1 fruit fly cellular context compared by ENCODE assay signal in genomic region chr3L:22741389-22742120, dm6.
TF ChIP-seq lines count a peak whose summit lies in the region.

CG7369 (plus strand) TSS chr3L:22741793.

TF ChIP-seq in whole organism, embryonic, 481 proteins besides CTCF, POLR2A, EP300 and RAD21 (continued from another document and continues in another):
- TF ChIP-seq CG18599 (GFP tag; optimal IDR thresholded peaks at IDR 0.05; lab: Kevin White, UChicago) (peak; percentile 90), Adf1 (GFP tag; IDR thresholded peaks at IDR 0.05; lab: Robert Waterston, UW) (peak; percentile 50), Dfd (GFP tag; optimal IDR thresholded peaks at IDR 0.05; lab: Kevin White, UChicago) (no peak), CG3065 (GFP tag; optimal IDR thresholded peaks at IDR 0.05; lab: Kevin White, UChicago) (peak; percentile 66), CrebB (tag; optimal IDR thresholded peaks at IDR 0.05; lab: Kevin White, UChicago) (peak; percentile 1), ap (GFP tag; IDR thresholded peaks at IDR 0.05; lab: Robert Waterston, UW) (peak; percentile 47), CG12219 (GFP tag; optimal IDR thresholded peaks at IDR 0.05; lab: Kevin White, UChicago) (peak; percentile 33), NfI (GFP tag; optimal IDR thresholded peaks at IDR 0.05; lab: Kevin White, UChicago) (peak; percentile 83), Ada2b (GFP tag; IDR thresholded peaks at IDR 0.05; lab: Robert Waterston, UW) (peak; percentile 74), Dad (GFP tag; optimal IDR thresholded peaks at IDR 0.05; lab: Kevin White, UChicago) (peak; percentile 80), Dip2 (GFP tag; IDR thresholded peaks at IDR 0.05; lab: Robert Waterston, UW) (no peak), CG33557 (GFP tag; optimal IDR thresholded peaks at IDR 0.05; lab: Kevin White, UChicago) (peak; percentile 73), fd3F (GFP tag; optimal IDR thresholded peaks at IDR 0.05; lab: Kevin White, UChicago) (peak; percentile 82), CG17612 (GFP tag; IDR thresholded peaks at IDR 0.05; lab: Robert Waterston, UW) (peak; percentile 63), Dbx (GFP tag; IDR thresholded peaks at IDR 0.05; lab: Robert Waterston, UW) (peak; percentile 89), cas (GFP tag; IDR thresholded peaks at IDR 0.05; lab: Robert Waterston, UW) (peak; percentile 47), pros (GFP tag; optimal IDR thresholded peaks at IDR 0.05; lab: Kevin White, UChicago) (no peak), exex (tag; optimal IDR thresholded peaks at IDR 0.05; lab: Kevin White, UChicago) (peak; percentile 29), sim (GFP tag; IDR thresholded peaks at IDR 0.05; lab: Robert Waterston, UW) (no peak), onecut (GFP tag; IDR thresholded peaks at IDR 0.05; lab: Robert Waterston, UW) (peak; percentile 74), gro (GFP tag; optimal IDR thresholded peaks at IDR 0.05; lab: Kevin White, UChicago) (peak; percentile 58), CG30020 (tag; optimal IDR thresholded peaks at IDR 0.05; lab: Kevin White, UChicago) (peak; percentile 86), tll (GFP tag; optimal IDR thresholded peaks at IDR 0.05; lab: Kevin White, UChicago) (peak; percentile 49 to 84), eve (GFP tag; optimal IDR thresholded peaks at IDR 0.05; lab: Kevin White, UChicago) (no peak), Jarid2 (GFP tag; optimal IDR thresholded peaks at IDR 0.05; lab: Kevin White, UChicago) (peak; percentile 55), CG8765 (GFP tag; IDR thresholded peaks at IDR 0.05; lab: Robert Waterston, UW) (peak; percentile 85), phol (tag; optimal IDR thresholded peaks at IDR 0.05; lab: Kevin White, UChicago) (peak; percentile 91), Pdp1 (GFP tag; optimal IDR thresholded peaks at IDR 0.05; lab: Kevin White, UChicago) (peak; percentile 68 to 81), CG34376 (GFP tag; optimal IDR thresholded peaks at IDR 0.05; lab: Kevin White, UChicago) (peak; percentile 83), CG17328 (GFP tag; IDR thresholded peaks at IDR 0.05; lab: Robert Waterston, UW) (peak; percentile 63), CG3838 (GFP tag; optimal IDR thresholded peaks at IDR 0.05; lab: Kevin White, UChicago) (peak; percentile 29), CG17385 (GFP tag; optimal IDR thresholded peaks at IDR 0.05; lab: Kevin White, UChicago) (peak; percentile 68), peb (GFP tag; IDR thresholded peaks at IDR 0.05; lab: Robert Waterston, UW) (peak; percentile 57; the same call in 1 of the 2 replicates), slbo (GFP tag; IDR thresholded peaks at IDR 0.05; lab: Robert Waterston, UW) (peak; percentile 86), CG7786 (GFP tag; optimal IDR thresholded peaks at IDR 0.05; lab: Kevin White, UChicago) (peak; percentile 77), CG17186 (GFP tag; optimal IDR thresholded peaks at IDR 0.05; lab: Kevin White, UChicago) (peak; percentile 76), GATAe (GFP tag; conservative IDR thresholded peaks at IDR 0.05; lab: Robert Waterston, UW) (0 out of 2 replicates have a peak, but pooled peaks have one; percentile 26), repo (GFP tag; optimal IDR thresholded peaks at IDR 0.05; lab: Kevin White, UChicago) (peak; percentile 60), H15 (GFP tag; IDR thresholded peaks at IDR 0.05; lab: Robert Waterston, UW) (peak; percentile 74; the same call in 2 of the 3 replicates), crol (GFP tag; IDR thresholded peaks at IDR 0.05; lab: Robert Waterston, UW) (0 out of 2 replicates have a peak, but pooled peaks have one; percentile 8), CG6272 (GFP tag; IDR thresholded peaks at IDR 0.05; lab: Robert Waterston, UW) (peak; percentile 75), zf30C (GFP tag; optimal IDR thresholded peaks at IDR 0.05; lab: Kevin White, UChicago) (no peak), Lpt (GFP tag; optimal IDR thresholded peaks at IDR 0.05; lab: Kevin White, UChicago) (no peak), D19A (tag; optimal IDR thresholded peaks at IDR 0.05; lab: Kevin White, UChicago) (peak; percentile 57), CG3163 (GFP tag; optimal IDR thresholded peaks at IDR 0.05; lab: Kevin White, UChicago) (peak; percentile 42), lilli (GFP tag; optimal IDR thresholded peaks at IDR 0.05; lab: Kevin White, UChicago) (peak; percentile 92), CG4328 (GFP tag; optimal IDR thresholded peaks at IDR 0.05; lab: Kevin White, UChicago) (peak; percentile 82), H2.0 (GFP tag; IDR thresholded peaks at IDR 0.05; lab: Robert Waterston, UW) (peak; percentile 49), CG17359 (tag; optimal IDR thresholded peaks at IDR 0.05; lab: Kevin White, UChicago) (peak; percentile 65), Side (GFP tag; optimal IDR thresholded peaks at IDR 0.05; lab: Kevin White, UChicago) (peak; percentile 81), Opbp (GFP tag; IDR thresholded peaks at IDR 0.05; lab: Robert Waterston, UW; ENCODE audit: partially characterized antibody) (peak; percentile 53; the same call in 2 of the 3 replicates), CG2129 (GFP tag; IDR thresholded peaks at IDR 0.05; lab: Robert Waterston, UW; ENCODE audit: partially characterized antibody) (peak; percentile 76), bigmax (GFP tag; optimal IDR thresholded peaks at IDR 0.05; lab: Kevin White, UChicago) (no peak), CG4282 (GFP tag; optimal IDR thresholded peaks at IDR 0.05; lab: Kevin White, UChicago) (peak; percentile 53), run (tag; optimal IDR thresholded peaks at IDR 0.05; lab: Kevin White, UChicago) (peak; percentile 28), CG13624 (GFP tag; optimal IDR thresholded peaks at IDR 0.05; lab: Kevin White, UChicago) (peak; percentile 82), ATbp (GFP tag; optimal IDR thresholded peaks at IDR 0.05; lab: Kevin White, UChicago) (peak; percentile 42), abd-A (tag; optimal IDR thresholded peaks at IDR 0.05; lab: Kevin White, UChicago) (no peak), CG5245 (GFP tag; optimal IDR thresholded peaks at IDR 0.05; lab: Kevin White, UChicago) (peak; percentile 78), CG10147 (GFP tag; optimal IDR thresholded peaks at IDR 0.05; lab: Kevin White, UChicago) (peak; percentile 82), CG10654 (GFP tag; optimal IDR thresholded peaks at IDR 0.05; lab: Kevin White, UChicago) (peak; percentile 78), Neu2 (GFP tag; optimal IDR thresholded peaks at IDR 0.05; lab: Kevin White, UChicago; ENCODE audit: borderline replicate concordance) (no peak), CG33213 (GFP tag; optimal IDR thresholded peaks at IDR 0.05; lab: Kevin White, UChicago) (peak; percentile 75), Dp (GFP tag; optimal IDR thresholded peaks at IDR 0.05; lab: Kevin White, UChicago) (peak; percentile 48), Hr3 (GFP tag; optimal IDR thresholded peaks at IDR 0.05; lab: Kevin White, UChicago) (peak; percentile 87), ewg (GFP tag; optimal IDR thresholded peaks at IDR 0.05; lab: Kevin White, UChicago) (peak; percentile 69), CG6175 (GFP tag; IDR thresholded peaks at IDR 0.05; lab: Robert Waterston, UW) (0 out of 3 replicates have a peak, but pooled peaks have one; percentile 36), CG2678 (tag; optimal IDR thresholded peaks at IDR 0.05; lab: Kevin White, UChicago) (peak; percentile 81), Hr78 (GFP tag; optimal IDR thresholded peaks at IDR 0.05; lab: Kevin White, UChicago) (peak in 1 of 2 experiments; percentile 11), CG4360 (GFP tag; IDR thresholded peaks at IDR 0.05; lab: Robert Waterston, UW) (no peak), chif (GFP tag; optimal IDR thresholded peaks at IDR 0.05; lab: Kevin White, UChicago) (peak; percentile 42 to 71), Poxn (GFP tag; IDR thresholded peaks at IDR 0.05; lab: Robert Waterston, UW) (peak; percentile 57; the same call in 1 of the 2 replicates), CG9797 (GFP tag; optimal IDR thresholded peaks at IDR 0.05; lab: Kevin White, UChicago) (peak; percentile 54), CG15696 (tag; optimal IDR thresholded peaks at IDR 0.05; lab: Kevin White, UChicago) (peak; percentile 63), fd102C (GFP tag; optimal IDR thresholded peaks at IDR 0.05; lab: Kevin White, UChicago) (no peak), unpg (GFP tag; optimal IDR thresholded peaks at IDR 0.05; lab: Kevin White, UChicago) (peak; percentile 67), CG1024 (GFP tag; IDR thresholded peaks at IDR 0.05; lab: Robert Waterston, UW) (no peak; the same call in 1 of the 2 replicates), mld (GFP tag; IDR thresholded peaks at IDR 0.05; lab: Robert Waterston, UW; ENCODE audit: partially characterized antibody) (peak; percentile 51; the same call in 1 of the 3 replicates), Blimp-1 (GFP tag; optimal IDR thresholded peaks at IDR 0.05; lab: Kevin White, UChicago) (peak; percentile 88), Doc3 (GFP tag; IDR thresholded peaks at IDR 0.05; lab: Robert Waterston, UW; ENCODE audit: partially characterized antibody) (peak; percentile 86), Oaz (GFP tag; IDR thresholded peaks at IDR 0.05; lab: Robert Waterston, UW) (peak; percentile 41; the same call in 1 of the 2 replicates), gcm2 (GFP tag; optimal IDR thresholded peaks at IDR 0.05; lab: Kevin White, UChicago) (peak; percentile 70), Lhr (GFP tag; optimal IDR thresholded peaks at IDR 0.05; lab: Kevin White, UChicago) (peak; percentile 80), CG1792 (GFP tag; optimal IDR thresholded peaks at IDR 0.05; lab: Kevin White, UChicago) (peak; percentile 67), Nf-YA (GFP tag; IDR thresholded peaks at IDR 0.05; lab: Robert Waterston, UW) (0 out of 2 replicates have a peak, but pooled peaks have one; percentile 34), pfk (GFP tag; optimal IDR thresholded peaks at IDR 0.05; lab: Kevin White, UChicago) (no peak), h (optimal IDR thresholded peaks at IDR 0.05; lab: Kevin White, UChicago) (no peak), CG31224 (GFP tag; IDR thresholded peaks at IDR 0.05; lab: Robert Waterston, UW) (peak; percentile 55), BtbVII (GFP tag; optimal IDR thresholded peaks at IDR 0.05; lab: Kevin White, UChicago) (peak; percentile 81), Max (GFP tag; optimal IDR thresholded peaks at IDR 0.05; lab: Kevin White, UChicago) (peak; percentile 88), dmrt11E (tag; optimal IDR thresholded peaks at IDR 0.05; lab: Kevin White, UChicago) (peak; percentile 72), dpn (GFP tag; optimal IDR thresholded peaks at IDR 0.05; lab: Kevin White, UChicago) (peak; percentile 83 to 88), CG18262 (tag; optimal IDR thresholded peaks at IDR 0.05; lab: Kevin White, UChicago) (peak; percentile 81), CG3407 (GFP tag; optimal IDR thresholded peaks at IDR 0.05; lab: Kevin White, UChicago) (peak; percentile 57), odd (GFP tag; optimal IDR thresholded peaks at IDR 0.05; lab: Kevin White, UChicago) (peak; percentile 78), ERR (GFP tag; optimal IDR thresholded peaks at IDR 0.05; lab: Kevin White, UChicago) (peak; percentile 61), pzg (GFP tag; optimal IDR thresholded peaks at IDR 0.05; lab: Kevin White, UChicago) (peak; percentile 76), Med (GFP tag; lab: Kevin White, UChicago) (peak; percentile 95), Ets65A (GFP tag; lab: Kevin White, UChicago) (peak; percentile 98), CG1603 (tag; optimal IDR thresholded peaks at IDR 0.05; lab: Kevin White, UChicago) (peak; percentile 30), aop (GFP tag; IDR thresholded peaks at IDR 0.05; lab: Robert Waterston, UW) (no peak), Asciz (GFP tag; optimal IDR thresholded peaks at IDR 0.05; lab: Kevin White, UChicago) (peak; percentile 5), ham (GFP tag; IDR thresholded peaks at IDR 0.05; lab: Robert Waterston, UW) (peak; percentile 54; the same call in 1 of the 2 replicates), CG9609 (GFP tag; optimal IDR thresholded peaks at IDR 0.05; lab: Kevin White, UChicago) (peak; percentile 63), wor (GFP tag; IDR thresholded peaks at IDR 0.05; lab: Robert Waterston, UW) (peak; percentile 63), CG6689 (GFP tag; IDR thresholded peaks at IDR 0.05; lab: Robert Waterston, UW) (peak; percentile 66), Dll (GFP tag; IDR thresholded peaks at IDR 0.05; lab: Robert Waterston, UW; ENCODE audit: partially characterized antibody) (peak; percentile 91), Fer3 (tag; optimal IDR thresholded peaks at IDR 0.05; lab: Kevin White, UChicago) (peak; percentile 77), CG5180 (GFP tag; optimal IDR thresholded peaks at IDR 0.05; lab: Kevin White, UChicago) (peak; percentile 17), NC2α (GFP tag; optimal IDR thresholded peaks at IDR 0.05; lab: Kevin White, UChicago) (no peak), wek (GFP tag; optimal IDR thresholded peaks at IDR 0.05; lab: Kevin White, UChicago) (peak; percentile 96), sisA (GFP tag; IDR thresholded peaks at IDR 0.05; lab: Robert Waterston, UW) (peak; percentile 79; the same call in 1 of the 2 replicates), crp (GFP tag; optimal IDR thresholded peaks at IDR 0.05; lab: Kevin White, UChicago) (peak; percentile 34 to 81), CG7987 (GFP tag; optimal IDR thresholded peaks at IDR 0.05; lab: Kevin White, UChicago) (peak; percentile 38), CG12155 (GFP tag; optimal IDR thresholded peaks at IDR 0.05; lab: Kevin White, UChicago) (peak; percentile 90), CG14667 (GFP tag; IDR thresholded peaks at IDR 0.05; lab: Robert Waterston, UW) (peak; percentile 65; the same call in 1 of the 2 replicates), CG3726 (GFP tag; IDR thresholded peaks at IDR 0.05; lab: Robert Waterston, UW) (no peak), CG2875 (GFP tag; optimal IDR thresholded peaks at IDR 0.05; lab: Kevin White, UChicago) (peak; percentile 69), Lim3 (GFP tag; IDR thresholded peaks at IDR 0.05; lab: Robert Waterston, UW) (no peak), tna (GFP tag; IDR thresholded peaks at IDR 0.05; lab: Robert Waterston, UW; ENCODE audit: partially characterized antibody) (no peak; the same call in 1 of the 2 replicates), CG10366 (GFP tag; IDR thresholded peaks at IDR 0.05; lab: Robert Waterston, UW) (peak; percentile 75), jumu (GFP tag; optimal IDR thresholded peaks at IDR 0.05; lab: Kevin White, UChicago) (peak; percentile 63), trh (GFP tag; optimal IDR thresholded peaks at IDR 0.05; lab: Kevin White, UChicago) (peak; percentile 67), CkIIα-i1 (GFP tag; IDR thresholded peaks at IDR 0.05; lab: Robert Waterston, UW) (peak; percentile 56; the same call in 1 of the 2 replicates), ssp (GFP tag; IDR thresholded peaks at IDR 0.05; lab: Robert Waterston, UW) (peak; percentile 83), CG2712 (tag; optimal IDR thresholded peaks at IDR 0.05; lab: Kevin White, UChicago) (peak; percentile 86), CG8290 (GFP tag; optimal IDR thresholded peaks at IDR 0.05; lab: Kevin White, UChicago) (peak; percentile 86), CG8290 (tag; optimal IDR thresholded peaks at IDR 0.05; lab: Kevin White, UChicago) (peak; percentile 85 to 86), Sox102F (GFP tag; optimal IDR thresholded peaks at IDR 0.05; lab: Kevin White, UChicago) (peak; percentile 71)
